Worm (Caenorhabditis elegans) whole organism, L3 larva: ENCODE measurements around the gene F55B12.10.

Experiments used
- R02D3.7 ChIP-seq: fragments of 150-350 bp; optimal IDR thresholded peaks from 2 replicates; lab custom pipeline; 2014; ENCODE audit warnings: missing biosample characterization, missing genetic modification characterization
- ZK546.5 ChIP-seq: sonication (generic microtip); optimal IDR thresholded peaks from 2 replicates; lab custom pipeline; 2017; ENCODE audit warnings: missing biosample characterization, missing genetic modification characterization
- aly-2 ChIP-seq: fragments of 150-350 bp; optimal IDR thresholded peaks from 2 replicates; lab custom pipeline; 2014; ENCODE audit warnings: missing biosample characterization, missing genetic modification characterization
- ama-1 ChIP-seq: fragments of 150-350 bp; optimal IDR thresholded peaks from 2 replicates; lab custom pipeline; 2018
- ceh-16 ChIP-seq: sonication (generic microtip); optimal IDR thresholded peaks from 2 replicates; lab custom pipeline; 2017; ENCODE audit warnings: missing biosample characterization, missing genetic modification characterization
- ceh-28 ChIP-seq: fragments of 150-350 bp; optimal IDR thresholded peaks from 2 replicates; lab custom pipeline; 2014; ENCODE audit warnings: missing biosample characterization, missing genetic modification reagents, missing genetic modification characterization
- ceh-9 ChIP-seq: sonication (generic microtip); optimal IDR thresholded peaks from 2 replicates; lab custom pipeline; 2018; ENCODE audit warnings: missing biosample characterization, missing genetic modification characterization
- daf-12 ChIP-seq: fragments of 150-350 bp; optimal IDR thresholded peaks from 2 replicates; lab custom pipeline; 2014; ENCODE audit warnings: missing biosample characterization, missing genetic modification reagents, missing genetic modification characterization
- egl-27 ChIP-seq: sonication (generic microtip); optimal IDR thresholded peaks from 4 replicates; lab custom pipeline; 2017; ENCODE audit warnings: missing biosample characterization, missing genetic modification reagents, missing genetic modification characterization
- elt-1 ChIP-seq: fragments of 150-350 bp; optimal IDR thresholded peaks from 2 replicates; lab custom pipeline; 2014; ENCODE audit warnings: missing biosample characterization, missing genetic modification characterization
- elt-3 ChIP-seq, 3 experiments: fragments of 150-350 bp in 1 of 3; sonication (generic microtip) in 2 of 3; optimal IDR thresholded peaks; 2 replicates in 2 of 3; 4 replicates in 1 of 3; lab custom pipeline; 2014 to 2017; ENCODE audit warnings: missing biosample characterization in 3 of 3, missing genetic modification characterization in 3 of 3
- fkh-10 ChIP-seq: sonication (generic microtip); optimal IDR thresholded peaks from 2 replicates; lab custom pipeline; 2017; ENCODE audit warnings: missing biosample characterization, missing genetic modification reagents, missing genetic modification characterization
- fkh-2 ChIP-seq: fragments of 150-350 bp; optimal IDR thresholded peaks from 2 replicates; lab custom pipeline; 2014; ENCODE audit warnings: missing biosample characterization, missing genetic modification reagents, missing genetic modification characterization
- fos-1 ChIP-seq: fragments of 150-350 bp; optimal IDR thresholded peaks from 2 replicates; lab custom pipeline; 2014; ENCODE audit warnings: missing biosample characterization, missing genetic modification characterization
- jun-1 ChIP-seq: fragments of 150-350 bp; optimal IDR thresholded peaks from 2 replicates; lab custom pipeline; 2014; ENCODE audit warnings: missing biosample characterization, missing genetic modification reagents, missing genetic modification characterization
- lin-15B ChIP-seq: fragments of 150-350 bp; optimal IDR thresholded peaks from 2 replicates; lab custom pipeline; 2014; ENCODE audit warnings: missing biosample characterization, missing genetic modification characterization
- lin-39 ChIP-seq: fragments of 150-350 bp; optimal IDR thresholded peaks from 2 replicates; lab custom pipeline; 2018; ENCODE audit warnings: missing biosample characterization, missing genetic modification reagents, missing genetic modification characterization
- lsy-12 ChIP-seq: sonication (generic microtip); optimal IDR thresholded peaks from 2 replicates; lab custom pipeline; 2016; ENCODE audit warnings: mild to moderate bottlenecking, missing genetic modification characterization, missing compliant biosample characterization
- nhr-11 ChIP-seq: fragments of 150-350 bp; optimal IDR thresholded peaks from 2 replicates; lab custom pipeline; 2014; ENCODE audit warnings: missing biosample characterization, missing genetic modification characterization
- nhr-12 ChIP-seq: fragments of 150-350 bp; optimal IDR thresholded peaks from 2 replicates; lab custom pipeline; 2014; ENCODE audit warnings: missing biosample characterization, missing genetic modification characterization
- nhr-23 ChIP-seq: fragments of 150-350 bp; optimal IDR thresholded peaks from 2 replicates; lab custom pipeline; 2014; ENCODE audit warnings: missing biosample characterization, missing genetic modification reagents, missing genetic modification characterization
- nhr-237 ChIP-seq: fragments of 150-350 bp; optimal IDR thresholded peaks from 2 replicates; lab custom pipeline; 2014; ENCODE audit warnings: missing biosample characterization, missing genetic modification characterization
- nhr-25 ChIP-seq: sonication (generic microtip); optimal IDR thresholded peaks from 2 replicates; lab custom pipeline; 2017; ENCODE audit warnings: missing biosample characterization, missing genetic modification characterization
- nhr-43 ChIP-seq: sonication (generic microtip); optimal IDR thresholded peaks from 2 replicates; lab custom pipeline; 2016; ENCODE audit warnings: mild to moderate bottlenecking, missing genetic modification characterization, missing compliant biosample characterization; ENCODE audit not compliant: poor library complexity, severe bottlenecking
- nhr-67 ChIP-seq: fragments of 150-350 bp; optimal IDR thresholded peaks from 2 replicates; lab custom pipeline; 2014; ENCODE audit warnings: missing biosample characterization, missing genetic modification characterization
- nhr-77 ChIP-seq: fragments of 150-350 bp; optimal IDR thresholded peaks from 2 replicates; lab custom pipeline; 2014; ENCODE audit warnings: missing biosample characterization, missing genetic modification characterization
- pha-4 ChIP-seq: fragments of 150-350 bp; optimal IDR thresholded peaks from 2 replicates; lab custom pipeline; 2014; ENCODE audit warnings: missing biosample characterization, missing genetic modification reagents, missing genetic modification characterization
- pqm-1 ChIP-seq: fragments of 150-350 bp; optimal IDR thresholded peaks from 2 replicates; lab custom pipeline; 2017; ENCODE audit warnings: missing biosample characterization, missing genetic modification characterization, inconsistent platforms
- sea-2 ChIP-seq: fragments of 150-350 bp; sonication (generic microtip); optimal IDR thresholded peaks from 4 replicates; lab custom pipeline; 2014; ENCODE audit warnings: missing biosample characterization, missing genetic modification reagents, missing genetic modification characterization
- skn-1 ChIP-seq: fragments of 150-350 bp; optimal IDR thresholded peaks from 2 replicates; lab custom pipeline; 2014; ENCODE audit warnings: missing biosample characterization, missing genetic modification characterization
- snpc-4 ChIP-seq: fragments of 150-350 bp; optimal IDR thresholded peaks from 2 replicates; lab custom pipeline; 2014; ENCODE audit warnings: missing biosample characterization, missing genetic modification characterization
- unc-62 ChIP-seq: fragments of 150-350 bp; sonication (generic microtip); optimal IDR thresholded peaks from 4 replicates; lab custom pipeline; 2014; ENCODE audit warnings: missing biosample characterization, missing genetic modification reagents, missing genetic modification characterization
- zag-1 ChIP-seq: fragments of 150-350 bp; optimal IDR thresholded peaks from 2 replicates; lab custom pipeline; 2014; ENCODE audit warnings: missing biosample characterization, missing genetic modification characterization
- ztf-11 ChIP-seq: fragments of 150-350 bp; optimal IDR thresholded peaks from 2 replicates; lab custom pipeline; 2014; ENCODE audit warnings: missing biosample characterization, missing genetic modification characterization
- ztf-4 ChIP-seq: fragments of 150-350 bp; optimal IDR thresholded peaks from 2 replicates; lab custom pipeline; 2014; ENCODE audit warnings: missing biosample characterization, missing genetic modification characterization

Gene F55B12.10

DNA sequence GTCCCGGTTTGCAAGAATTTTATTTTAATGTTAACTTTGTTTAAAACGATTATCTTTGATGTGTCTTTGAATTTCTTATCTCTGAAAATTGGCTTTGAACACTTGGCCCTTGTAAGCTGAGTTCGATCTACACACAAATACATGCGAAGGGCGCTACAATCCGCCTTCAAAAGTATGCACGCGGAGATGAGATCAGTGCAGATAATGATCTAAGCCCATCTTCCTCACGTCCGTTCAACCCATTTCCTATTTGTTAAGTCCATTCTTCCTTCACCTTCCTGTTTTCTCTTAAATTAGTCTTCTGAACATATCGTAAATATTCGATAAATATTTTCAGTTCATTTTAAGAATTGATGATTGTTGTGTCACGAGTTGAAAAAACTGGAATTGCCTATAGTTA lies 26.8 kb downstream of the F55B12.10 start, which contains the start of gene nhr-175:
Gene nhr-175 (plus strand): TSS at position 339 of the 400 bp plus-strand sequence.
- peak; percentile 50 for TF ChIP-seq nhr-23 (tag; lab: Kevin White, UChicago)
- TF ChIP-seq ztf-4 = no peak
- no peak for TF ChIP-seq elt-3 (tag; optimal IDR thresholded peaks at IDR 0.05; lab: Kevin White, UChicago)
- TF ChIP-seq lsy-12 (tag; lab: Kevin White, UChicago) = no peak
- TF ChIP-seq ztf-11 = no peak
- peak; percentile 52 for TF ChIP-seq nhr-25 (tag; lab: Kevin White, UChicago)
- no peak for TF ChIP-seq sea-2 (GFP tag; lab: Kevin White, UChicago)
- TF ChIP-seq ceh-16 (tag; lab: Kevin White, UChicago) = no peak
- no peak for TF ChIP-seq lin-39
- TF ChIP-seq elt-1 (tag; lab: Kevin White, UChicago) = peak; percentile 92
- TF ChIP-seq zag-1 (tag; lab: Kevin White, UChicago) = no peak
- no peak for TF ChIP-seq ceh-28 (tag; lab: Kevin White, UChicago)
- TF ChIP-seq nhr-67 (tag; lab: Kevin White, UChicago) = no peak
- no peak for TF ChIP-seq fos-1 (tag; lab: Kevin White, UChicago)
- TF ChIP-seq nhr-237 = no peak
- TF ChIP-seq unc-62 = no peak
- no peak for TF ChIP-seq skn-1 (tag; lab: Kevin White, UChicago)
- no peak for TF ChIP-seq pqm-1 (tag; lab: Kevin White, UChicago)
- no peak for TF ChIP-seq snpc-4

DNA sequence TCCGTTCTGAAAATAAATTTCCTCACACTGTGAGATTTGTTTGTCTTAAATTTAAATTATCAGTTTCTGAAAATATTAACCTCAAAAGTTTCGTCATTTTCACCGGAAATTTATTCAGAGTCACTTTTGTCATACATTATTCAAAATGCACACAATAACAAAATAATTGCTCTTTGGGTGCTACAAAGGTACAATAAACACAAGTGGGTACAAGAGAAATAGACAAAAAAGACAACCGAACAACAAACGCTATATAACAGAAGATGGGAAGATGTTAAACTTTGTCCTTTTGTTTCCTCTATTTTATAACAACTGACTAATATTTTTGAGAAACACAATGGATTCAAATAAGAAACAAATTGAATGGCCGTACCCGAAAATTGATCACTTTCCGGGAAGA lies 30.0 kb downstream of the F55B12.10 start:
- TF ChIP-seq elt-1 (tag; lab: Kevin White, UChicago) = no peak
- TF ChIP-seq aly-2 = no peak
- TF ChIP-seq ceh-16 (tag; lab: Kevin White, UChicago) = no peak
- peak; percentile 98 for TF ChIP-seq nhr-11 (tag; lab: Kevin White, UChicago)
- peak; percentile 2 for TF ChIP-seq pqm-1 (tag; lab: Kevin White, UChicago)

DNA sequence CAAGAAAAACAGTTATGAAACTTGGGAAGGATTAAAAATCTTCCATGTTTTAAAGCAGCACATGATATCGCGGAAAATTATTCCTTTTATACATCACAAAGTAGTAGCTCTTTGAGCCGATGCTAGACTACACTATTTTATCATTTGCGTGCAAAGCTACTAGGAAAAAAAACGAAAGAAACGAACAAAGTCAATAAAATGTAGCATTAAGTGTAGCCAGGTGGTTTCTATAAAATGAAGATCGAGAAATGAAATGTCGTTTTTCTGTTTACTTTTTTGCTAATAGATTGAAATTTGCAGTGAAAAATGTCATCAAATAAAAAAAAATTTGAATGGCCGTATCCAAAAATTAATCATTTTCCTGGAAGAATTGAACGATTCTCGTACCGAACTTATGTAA lies 33.4 kb downstream of the F55B12.10 start, which contains the start of gene cpt-5:
Gene cpt-5 (plus strand): TSS at position 301 of the 400 bp plus-strand sequence.
- TF ChIP-seq pha-4 (no peak), ZK546.5 (no peak), lin-39 (no peak), ceh-28 (tag; lab: Kevin White, UChicago) (no peak)

DNA sequence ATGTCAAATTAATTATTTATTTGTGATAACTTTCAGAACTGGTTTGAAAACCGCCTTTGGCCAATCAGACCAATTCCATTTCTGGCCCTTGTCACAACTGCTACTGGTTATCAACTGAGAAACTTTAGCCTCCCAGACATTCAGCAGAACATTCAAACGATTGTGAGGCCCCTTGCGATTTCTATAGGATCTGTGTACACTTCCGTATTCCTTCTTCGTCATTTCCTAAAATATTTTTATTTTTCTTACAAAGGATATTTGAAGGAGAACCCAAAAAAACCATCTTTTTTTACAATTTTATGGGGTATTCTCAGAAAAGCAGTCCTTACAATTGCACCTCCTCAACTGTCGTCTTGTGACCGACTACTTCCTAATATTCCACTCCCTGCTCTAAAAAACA lies 33.8 kb downstream of the F55B12.10 start:
- TF ChIP-seq ceh-28 (tag; lab: Kevin White, UChicago) = no peak
- TF ChIP-seq egl-27 (tag; lab: Kevin White, UChicago) = no peak
- TF ChIP-seq pqm-1 (tag; lab: Kevin White, UChicago) = no peak
- TF ChIP-seq lin-15B (tag; lab: Kevin White, UChicago) = no peak
- TF ChIP-seq nhr-12 (tag; lab: Kevin White, UChicago) = no peak
- no peak for TF ChIP-seq fkh-10
- TF ChIP-seq nhr-67 (tag; lab: Kevin White, UChicago) = no peak
- no peak for TF ChIP-seq ama-1 (lab: Kevin White, UChicago)
- TF ChIP-seq nhr-237 = no peak
- TF ChIP-seq nhr-77 (tag; lab: Kevin White, UChicago) = no peak
- no peak for TF ChIP-seq nhr-43
- TF ChIP-seq ceh-9 (tag; lab: Kevin White, UChicago) = no peak
- no peak for TF ChIP-seq aly-2
- TF ChIP-seq daf-12 (tag; lab: Kevin White, UChicago) = no peak
- TF ChIP-seq fos-1 (tag; lab: Kevin White, UChicago) = no peak
- no peak for TF ChIP-seq nhr-25 (tag; lab: Kevin White, UChicago)
- no peak for TF ChIP-seq fkh-2 (tag; lab: Kevin White, UChicago)
- no peak for TF ChIP-seq jun-1

DNA sequence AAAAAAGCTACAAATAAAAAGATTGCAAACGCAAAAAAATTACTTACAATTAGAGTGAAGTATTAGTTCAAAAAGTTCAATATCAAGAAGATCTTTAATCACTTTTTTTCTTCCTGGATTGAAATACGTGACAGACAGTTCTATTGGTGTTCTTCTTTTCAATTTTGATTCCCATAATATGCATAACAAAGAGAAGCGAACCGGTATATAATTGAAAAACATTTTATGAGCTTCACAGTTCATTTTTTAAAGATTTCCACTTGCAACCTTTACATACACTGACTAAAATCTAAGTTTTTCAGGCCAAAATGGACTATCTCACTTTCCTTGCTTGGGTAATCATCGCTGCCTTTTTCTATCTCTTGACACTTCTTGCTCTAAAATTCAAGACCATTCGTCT lies 37.0 kb downstream of the F55B12.10 start, which contains the start of gene T22G5.1:
Gene T22G5.1 (plus strand): TSS at position 301 of the 400 bp plus-strand sequence.
- no peak for TF ChIP-seq nhr-11 (tag; lab: Kevin White, UChicago)
- no peak for TF ChIP-seq R02D3.7 (tag; lab: Kevin White, UChicago)
- TF ChIP-seq egl-27 (tag; lab: Kevin White, UChicago) = no peak
- TF ChIP-seq fkh-10 = no peak
- TF ChIP-seq sea-2 (GFP tag; lab: Kevin White, UChicago) = no peak
- no peak for TF ChIP-seq skn-1 (tag; lab: Kevin White, UChicago)
- TF ChIP-seq fkh-2 (tag; lab: Kevin White, UChicago) = no peak
